Worm (Caenorhabditis elegans) whole organism, late embryonic: ENCODE results near the gene Y39H10B.3.

Source experiments
- C08G9.2 ChIP-seq: sonication (generic microtip); optimal IDR thresholded peaks from 2 replicates; lab custom pipeline; 2016; ENCODE audit warnings: mild to moderate bottlenecking, missing genetic modification characterization, moderate library complexity, missing compliant biosample characterization
- K02D7.2 ChIP-seq: sonication (generic microtip); optimal IDR thresholded peaks from 2 replicates; lab custom pipeline; 2017; ENCODE audit warnings: mild to moderate bottlenecking, missing genetic modification characterization, missing compliant biosample characterization
- K09A11.1 ChIP-seq: sonication (generic microtip); optimal IDR thresholded peaks from 2 replicates; lab custom pipeline; 2017; ENCODE audit warnings: antibody characterized with exemption, mild to moderate bottlenecking, missing genetic modification characterization, missing compliant biosample characterization; ENCODE audit not compliant: insufficient read depth
- T23F11.4 ChIP-seq: fragments of 200-800 bp; sonication (Bioruptor generic); optimal IDR thresholded peaks from 2 replicates; lab custom pipeline; 2018; ENCODE audit warnings: mild to moderate bottlenecking, missing genetic modification characterization, missing compliant biosample characterization
- Y22D7AL.16 ChIP-seq: sonication (generic microtip); optimal IDR thresholded peaks from 2 replicates; lab custom pipeline; 2016; ENCODE audit warnings: missing genetic modification characterization, missing compliant biosample characterization
- ceh-14 ChIP-seq: sonication (generic microtip); optimal IDR thresholded peaks from 2 replicates; lab custom pipeline; 2016; ENCODE audit warnings: missing genotype, missing genetic modification characterization, missing compliant biosample characterization
- ceh-2 ChIP-seq: sonication (generic microtip); optimal IDR thresholded peaks from 2 replicates; lab custom pipeline; 2016; ENCODE audit warnings: missing genotype, missing genetic modification characterization, missing compliant biosample characterization
- ceh-31 ChIP-seq: sonication (generic microtip); optimal IDR thresholded peaks from 2 replicates; lab custom pipeline; 2016; ENCODE audit warnings: missing genetic modification characterization, missing compliant biosample characterization
- ceh-34 ChIP-seq: sonication (generic microtip); optimal IDR thresholded peaks from 2 replicates; lab custom pipeline; 2016; ENCODE audit warnings: mild to moderate bottlenecking, missing genetic modification characterization, missing compliant biosample characterization
- ceh-48 ChIP-seq: sonication (generic microtip); optimal IDR thresholded peaks from 2 replicates; lab custom pipeline; 2016; ENCODE audit warnings: missing genetic modification characterization, inconsistent platforms, missing compliant biosample characterization
- ceh-9 ChIP-seq: sonication (generic microtip); optimal IDR thresholded peaks from 2 replicates; lab custom pipeline; 2016; ENCODE audit warnings: mild to moderate bottlenecking, missing genetic modification characterization, inconsistent platforms, missing compliant biosample characterization
- che-1 ChIP-seq: sonication (generic microtip); optimal IDR thresholded peaks from 2 replicates; lab custom pipeline; 2016; ENCODE audit warnings: mild to moderate bottlenecking, missing genetic modification characterization, missing compliant biosample characterization
- dve-1 ChIP-seq: sonication (generic microtip); optimal IDR thresholded peaks from 2 replicates; lab custom pipeline; 2017; ENCODE audit warnings: antibody characterized with exemption, mild to moderate bottlenecking, missing genetic modification characterization, missing compliant biosample characterization
- elt-4 ChIP-seq: sonication (generic microtip); optimal IDR thresholded peaks from 2 replicates; lab custom pipeline; 2016; ENCODE audit warnings: missing genetic modification characterization, missing compliant biosample characterization
- ets-4 ChIP-seq: sonication (generic microtip); optimal IDR thresholded peaks from 2 replicates; lab custom pipeline; 2016; ENCODE audit warnings: missing genetic modification characterization, missing compliant biosample characterization
- hlh-15 ChIP-seq: sonication (generic microtip); optimal IDR thresholded peaks from 2 replicates; lab custom pipeline; 2016; ENCODE audit warnings: missing genetic modification characterization, missing compliant biosample characterization
- hlh-6 ChIP-seq: sonication (generic microtip); optimal IDR thresholded peaks from 2 replicates; lab custom pipeline; 2016; ENCODE audit warnings: missing genotype, missing genetic modification characterization, missing compliant biosample characterization
- lim-6 ChIP-seq: sonication (generic microtip); optimal IDR thresholded peaks from 2 replicates; lab custom pipeline; 2016; ENCODE audit warnings: missing genetic modification characterization, missing compliant biosample characterization
- madf-2 ChIP-seq: sonication (generic microtip); optimal IDR thresholded peaks from 2 replicates; lab custom pipeline; 2017; ENCODE audit warnings: missing genetic modification characterization, missing compliant biosample characterization
- nfya-1 ChIP-seq: sonication (generic microtip); optimal IDR thresholded peaks from 2 replicates; lab custom pipeline; 2017; ENCODE audit warnings: missing genetic modification characterization, mild to moderate bottlenecking, missing compliant biosample characterization, antibody characterized with exemption, moderate library complexity
- nhr-11 ChIP-seq: fragments of 150-350 bp; optimal IDR thresholded peaks from 2 replicates; lab custom pipeline; 2014; ENCODE audit warnings: missing biosample characterization, missing genetic modification characterization
- nhr-232 ChIP-seq: sonication (generic microtip); optimal IDR thresholded peaks from 2 replicates; lab custom pipeline; 2016; ENCODE audit warnings: missing genetic modification characterization, missing compliant biosample characterization
- odd-2 ChIP-seq: sonication (generic microtip); optimal IDR thresholded peaks from 2 replicates; lab custom pipeline; 2017; ENCODE audit warnings: antibody characterized with exemption, mild to moderate bottlenecking, missing genetic modification characterization, missing compliant biosample characterization
- pat-9 ChIP-seq: fragments of 200-800 bp; sonication (Bioruptor generic); optimal IDR thresholded peaks from 2 replicates; lab custom pipeline; 2018; ENCODE audit warnings: mild to moderate bottlenecking, missing genetic modification characterization, moderate library complexity, missing compliant biosample characterization
- pax-1 ChIP-seq: fragments of 150-350 bp; optimal IDR thresholded peaks from 2 replicates; lab custom pipeline; 2014; ENCODE audit warnings: missing biosample characterization, missing genetic modification characterization
- pha-2 ChIP-seq: sonication (generic microtip); optimal IDR thresholded peaks from 2 replicates; lab custom pipeline; 2017; ENCODE audit warnings: mild to moderate bottlenecking, missing genetic modification characterization, missing compliant biosample characterization
- pha-4 ChIP-seq: fragments of 150-350 bp; optimal IDR thresholded peaks from 2 replicates; lab custom pipeline; 2018; ENCODE audit warnings: missing biosample characterization, missing genetic modification reagents, missing genetic modification characterization
- pros-1 ChIP-seq: fragments of 150-350 bp; optimal IDR thresholded peaks from 2 replicates; lab custom pipeline; 2014; ENCODE audit warnings: missing biosample characterization, missing genetic modification reagents, missing genetic modification characterization
- ref-2 ChIP-seq: sonication (generic microtip); optimal IDR thresholded peaks from 2 replicates; lab custom pipeline; 2016; ENCODE audit warnings: missing genetic modification characterization, missing compliant biosample characterization
- rnt-1 ChIP-seq: sonication (generic microtip); optimal IDR thresholded peaks from 2 replicates; lab custom pipeline; 2016; ENCODE audit warnings: missing genetic modification characterization, missing compliant biosample characterization
- sdc-2 ChIP-seq: sonication (generic microtip); optimal IDR thresholded peaks from 2 replicates; lab custom pipeline; 2016; ENCODE audit warnings: missing genotype, missing genetic modification characterization, missing compliant biosample characterization
- tbx-2 ChIP-seq: sonication (generic microtip); optimal IDR thresholded peaks from 2 replicates; lab custom pipeline; 2016; ENCODE audit warnings: missing genetic modification characterization, missing compliant biosample characterization
- ttx-3 ChIP-seq: sonication (generic microtip); optimal IDR thresholded peaks from 2 replicates; lab custom pipeline; 2016; ENCODE audit warnings: missing genetic modification reagents, missing genetic modification characterization, missing compliant biosample characterization
- unc-42 ChIP-seq: sonication (generic microtip); optimal IDR thresholded peaks from 2 replicates; lab custom pipeline; 2016; ENCODE audit warnings: missing genotype, missing genetic modification characterization, missing compliant biosample characterization
- ztf-16 ChIP-seq: sonication (generic microtip); optimal IDR thresholded peaks from 2 replicates; lab custom pipeline; 2017; ENCODE audit warnings: missing genetic modification characterization, missing compliant biosample characterization

The Y39H10B.3 gene

DNA sequence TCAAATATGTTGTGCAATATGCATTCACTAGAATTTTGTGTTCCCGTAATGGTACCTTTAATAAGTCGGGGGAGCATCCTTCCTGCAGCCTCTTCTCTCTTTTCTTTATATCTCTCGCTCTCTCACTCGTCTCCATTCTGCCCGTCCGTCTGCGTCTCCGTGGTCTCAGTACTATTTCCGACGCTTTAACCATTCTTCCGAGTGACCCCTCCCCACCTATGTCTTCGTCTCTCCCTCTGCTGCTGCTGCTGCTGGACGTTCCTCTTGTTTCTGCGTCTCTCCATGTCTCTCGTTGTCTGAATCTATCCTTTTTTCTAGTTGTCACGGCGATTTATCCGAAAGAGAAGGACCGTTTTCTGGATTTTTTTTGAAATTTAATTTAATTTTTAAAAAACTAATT lies 33.3 kb downstream of the Y39H10B.3 start (continued):
- TF ChIP-seq ceh-34 (tag; lab: Kevin White, UChicago) = peak; percentile 49
- TF ChIP-seq ttx-3 (tag; lab: Kevin White, UChicago) = no peak
- TF ChIP-seq odd-2 (tag; lab: Kevin White, UChicago) = no peak
- TF ChIP-seq che-1 (tag; lab: Kevin White, UChicago) = no peak
- TF ChIP-seq nhr-11 = no peak
- TF ChIP-seq ceh-48 (tag; lab: Kevin White, UChicago) = no peak
- TF ChIP-seq C08G9.2 = peak; percentile 19
- peak; percentile 83 for TF ChIP-seq nfya-1 (tag; lab: Kevin White, UChicago)
- no peak for TF ChIP-seq lim-6 (tag; lab: Kevin White, UChicago)
- TF ChIP-seq hlh-15 (tag; lab: Kevin White, UChicago) = no peak
- no peak for TF ChIP-seq ets-4
- peak; percentile 36 for TF ChIP-seq unc-42 (tag; lab: Kevin White, UChicago)
- peak; percentile 81 for TF ChIP-seq ceh-31
- TF ChIP-seq ref-2 (tag; lab: Kevin White, UChicago) = peak; percentile 68
- no peak for TF ChIP-seq ceh-9 (tag; lab: Kevin White, UChicago)
- TF ChIP-seq Y22D7AL.16 (tag; lab: Kevin White, UChicago) = no peak
- no peak for TF ChIP-seq nhr-232
- no peak for TF ChIP-seq pha-2 (tag; lab: Kevin White, UChicago)
- TF ChIP-seq pha-4 (tag; lab: Kevin White, UChicago) = no peak
- no peak for TF ChIP-seq hlh-6
- no peak for TF ChIP-seq K02D7.2
- TF ChIP-seq tbx-2 (tag; lab: Kevin White, UChicago) = no peak
- no peak for TF ChIP-seq ceh-2
- no peak for TF ChIP-seq madf-2 (tag; lab: Kevin White, UChicago)
- TF ChIP-seq T23F11.4 = no peak
- no peak for TF ChIP-seq K09A11.1 (tag; lab: Kevin White, UChicago)
- no peak for TF ChIP-seq rnt-1 (tag; lab: Kevin White, UChicago)

DNA sequence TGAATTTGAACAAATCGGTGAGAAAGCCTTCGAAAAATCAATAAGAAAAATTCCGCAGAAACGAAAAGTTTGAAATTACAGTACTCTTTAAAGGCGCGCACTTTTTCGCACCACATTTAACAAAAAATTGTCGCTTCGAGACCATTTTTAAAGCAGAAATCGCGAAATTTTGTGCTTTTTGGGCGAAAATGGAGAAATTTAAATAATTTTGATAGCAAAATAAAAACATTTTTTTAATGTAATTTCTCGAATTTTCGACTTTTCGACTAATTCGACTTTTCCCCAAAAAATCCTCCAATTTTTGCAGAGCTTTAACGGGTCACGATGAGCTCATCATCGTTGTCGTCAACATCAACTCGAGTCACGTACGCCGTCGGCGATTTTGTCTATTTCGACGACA lies 34.1 kb downstream of the Y39H10B.3 start, which contains the start of gene lin-40:
TSS of gene lin-40 (plus strand) at position 301 of the 400 bp plus-strand sequence.
- no peak for TF ChIP-seq elt-4 (tag; lab: Kevin White, UChicago)
- TF ChIP-seq pat-9 (tag; lab: Kevin White, UChicago) = no peak

DNA sequence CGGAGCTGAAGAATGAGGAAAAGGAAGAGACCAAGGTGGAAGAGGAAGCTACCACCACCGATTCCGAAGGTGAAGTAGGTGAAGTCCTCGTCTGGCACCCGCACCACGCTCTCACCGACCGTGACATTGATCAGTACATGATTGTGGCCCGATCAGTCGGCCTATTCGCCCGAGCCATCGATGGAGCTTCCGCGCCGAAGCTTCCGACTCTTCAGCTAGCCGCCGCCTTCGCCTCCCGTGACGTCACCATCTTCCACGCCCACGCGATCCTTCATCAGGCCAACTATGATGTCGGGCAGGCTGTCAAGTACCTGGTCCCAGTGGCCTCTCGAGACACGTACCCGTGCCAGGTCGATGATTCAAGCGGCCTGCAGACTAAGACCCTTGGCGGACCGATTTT lies 35.6 kb downstream of the Y39H10B.3 start:
- TF ChIP-seq pros-1 (tag; lab: Kevin White, UChicago) = no peak
- no peak for TF ChIP-seq pax-1 (tag; lab: Kevin White, UChicago)
- TF ChIP-seq, all 69 proteins: peak for 0

DNA sequence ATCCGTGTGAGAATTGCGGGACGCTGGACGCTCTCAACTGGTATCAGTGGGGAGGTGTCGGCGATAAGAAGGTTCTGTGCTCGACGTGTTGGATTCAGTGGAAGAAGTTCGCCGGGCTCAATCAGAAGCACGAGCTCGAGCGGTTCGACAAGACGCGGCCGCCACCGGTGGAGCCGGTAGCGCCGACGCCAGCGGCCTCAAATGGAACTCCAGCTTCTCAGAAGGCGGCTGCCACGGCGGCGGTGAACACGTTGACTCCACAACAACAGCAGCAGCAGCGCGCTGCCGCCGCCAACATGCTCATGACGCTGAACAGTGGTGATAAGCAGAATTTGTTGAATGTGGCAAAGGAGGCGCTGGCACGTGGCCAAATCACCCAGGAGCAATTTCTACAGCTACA lies 36.3 kb downstream of the Y39H10B.3 start:
- no peak for TF ChIP-seq ref-2 (tag; lab: Kevin White, UChicago)
- no peak for TF ChIP-seq nfya-1 (tag; lab: Kevin White, UChicago)
- no peak for TF ChIP-seq sdc-2 (tag; lab: Kevin White, UChicago)
- no peak for TF ChIP-seq ztf-16 (tag; lab: Kevin White, UChicago)
- TF ChIP-seq pros-1 (tag; lab: Kevin White, UChicago) = no peak
- TF ChIP-seq ceh-14 = no peak
- TF ChIP-seq Y22D7AL.16 (tag; lab: Kevin White, UChicago) = no peak
- TF ChIP-seq dve-1 (tag; lab: Kevin White, UChicago) = no peak
- no peak for TF ChIP-seq rnt-1 (tag; lab: Kevin White, UChicago)
- TF ChIP-seq, all 69 proteins: peak for 0

DNA sequence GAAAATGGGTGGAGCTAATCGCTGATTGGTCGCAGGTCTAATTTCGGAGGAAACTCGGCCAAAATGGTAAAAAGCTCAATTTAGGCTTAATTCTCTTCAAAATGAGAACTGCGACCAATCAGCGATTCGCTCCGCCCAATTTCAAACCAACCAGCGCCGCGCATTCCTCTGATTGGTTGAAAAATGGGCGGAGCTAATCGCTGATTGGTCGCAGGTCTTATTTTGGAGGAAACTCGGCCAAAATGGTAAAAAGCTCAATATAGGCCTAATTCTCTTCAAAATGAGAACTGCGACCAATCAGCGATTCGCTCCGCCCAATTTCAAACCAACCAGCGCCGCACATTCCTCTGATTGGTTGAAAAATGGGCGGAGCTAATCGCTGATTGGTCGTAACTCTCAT lies 37.0 kb downstream of the Y39H10B.3 start:
- peak; percentile 87 for TF ChIP-seq nfya-1 (tag; lab: Kevin White, UChicago)
